Worm (Caenorhabditis elegans): Measurements from ENCODE around the gene Y54F10BM.3.

The Y54F10BM.3 gene

DNA sequence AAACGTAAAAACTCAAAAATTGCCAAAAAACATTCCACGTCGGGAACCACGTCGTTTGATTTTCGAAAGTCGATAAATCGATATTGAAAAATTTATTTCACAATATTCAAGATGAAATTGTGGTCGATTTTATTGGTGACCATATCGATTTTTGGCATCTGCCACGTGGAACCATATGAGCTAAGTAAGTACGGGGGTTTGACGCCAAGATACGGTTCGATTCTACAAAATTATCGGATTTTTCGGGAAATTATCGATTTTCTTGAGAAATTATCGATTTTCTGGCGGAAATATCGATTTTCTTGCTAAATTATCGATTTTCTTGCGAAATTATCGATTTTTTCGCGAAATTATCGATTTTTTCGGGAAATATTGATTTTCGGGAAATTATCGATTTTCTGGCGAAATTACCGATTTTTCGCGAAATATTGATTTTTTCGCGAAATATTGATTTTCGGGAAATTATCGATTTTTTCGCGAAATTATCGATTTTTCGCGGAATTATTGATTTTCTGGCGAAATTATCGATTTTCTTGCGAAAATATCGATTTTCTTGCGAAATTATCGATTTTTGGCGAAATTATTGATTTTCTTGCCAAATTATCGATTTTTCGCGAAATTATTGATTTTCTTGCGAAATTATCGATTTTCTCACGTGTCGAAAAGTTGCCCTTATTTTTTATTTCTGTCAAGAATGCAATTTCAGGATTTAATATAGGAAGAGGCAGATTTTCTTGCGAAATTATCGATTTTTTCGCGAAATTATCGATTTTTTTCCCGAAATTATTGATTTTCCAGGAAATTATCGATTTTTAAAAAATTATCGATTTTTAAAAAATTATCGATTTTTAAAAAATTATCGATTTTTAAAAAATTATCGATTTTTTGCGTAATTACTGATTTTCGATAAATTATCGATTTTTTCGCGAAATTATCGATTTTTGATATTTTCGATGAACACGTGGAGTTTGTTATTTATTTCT, at the start of gene Y54F10BM.3:
TSS of gene Y54F10BM.3 (plus strand) at position 51 of the 983 bp plus-strand sequence.
- TF ChIP-seq hmg-4 (GFP tag; optimal IDR thresholded peaks at IDR 0.05), result no peak
- TF ChIP-seq flt-1 (GFP tag; IDR thresholded peaks at IDR 0.05), result no peak
- no peak for TF ChIP-seq hmbx-1 (tag; optimal IDR thresholded peaks at IDR 0.05)
- no peak for TF ChIP-seq scrt-1 (GFP tag; IDR thresholded peaks at IDR 0.05)
- no peak for TF ChIP-seq pes-1 (GFP tag; IDR thresholded peaks at IDR 0.05)
- TF ChIP-seq B0310.2 (tag; optimal IDR thresholded peaks at IDR 0.05), result no peak
- no peak for TF ChIP-seq F13C5.2 (tag; optimal IDR thresholded peaks at IDR 0.05)
- no peak for TF ChIP-seq tbx-37 (GFP tag; conservative IDR thresholded peaks at IDR 0.05)
- no peak for TF ChIP-seq sea-1 (GFP tag; conservative IDR thresholded peaks at IDR 0.05)
- no peak for TF ChIP-seq ama-1 (optimal IDR thresholded peaks at IDR 0.05)

DNA sequence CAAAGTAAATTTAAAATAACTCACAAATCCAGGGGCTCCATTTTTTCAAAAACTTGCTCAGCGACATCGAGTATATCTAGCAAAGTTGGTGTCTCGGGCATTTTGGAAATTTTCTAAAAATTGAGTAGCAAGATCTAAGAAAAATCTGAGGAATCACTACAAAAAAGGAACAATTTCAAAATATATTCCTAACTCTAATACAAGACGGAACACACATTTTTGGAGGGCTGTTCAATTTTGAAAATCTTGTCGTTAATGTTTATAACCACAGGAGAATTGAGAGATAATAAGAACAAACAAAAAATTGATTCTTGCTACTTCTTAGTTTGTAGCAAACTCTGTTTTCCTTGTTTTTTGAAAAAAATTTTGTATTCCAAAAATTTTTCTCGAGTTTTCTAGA, 49.5 kb upstream of the Y54F10BM.3 start, which contains the start of gene fbxa-47:
TSS of gene fbxa-47 (minus strand) at position 101 of the 400 bp plus-strand sequence.
- TF ChIP-seq ets-7 (tag; optimal IDR thresholded peaks at IDR 0.05) (no peak), aly-1 (tag; optimal IDR thresholded peaks at IDR 0.05) (no peak), tbx-11 (GFP tag; IDR thresholded peaks at IDR 0.05) (no peak), hmbx-1 (tag; optimal IDR thresholded peaks at IDR 0.05) (no peak), tbx-37 (GFP tag; conservative IDR thresholded peaks at IDR 0.05) (no peak), flt-1 (GFP tag; IDR thresholded peaks at IDR 0.05) (no peak), sea-1 (GFP tag; conservative IDR thresholded peaks at IDR 0.05) (no peak), F13C5.2 (tag; optimal IDR thresholded peaks at IDR 0.05) (no peak)

DNA sequence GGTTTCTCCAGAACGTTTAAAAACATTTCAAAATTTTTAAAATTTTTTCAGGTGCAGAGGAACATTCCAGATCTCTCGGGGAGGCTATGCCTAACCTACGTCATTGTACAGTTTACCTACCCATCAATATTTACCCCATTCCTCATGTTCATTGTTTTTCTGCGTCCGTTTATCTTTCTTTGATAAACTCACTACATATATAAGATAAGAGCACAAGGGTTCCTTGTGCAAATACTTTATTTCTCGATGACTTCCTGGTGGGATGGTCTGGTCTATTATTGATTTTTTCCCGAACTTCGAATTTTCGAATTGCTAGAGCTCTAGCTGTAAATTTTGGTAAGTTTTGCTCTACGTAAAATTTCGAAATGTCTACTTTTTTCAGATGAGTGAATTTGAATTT, 48.4 kb upstream of the Y54F10BM.3 start:
- TF ChIP-seq tbx-37 (GFP tag; conservative IDR thresholded peaks at IDR 0.05), result no peak
- no peak for TF ChIP-seq ceh-36 (tag; optimal IDR thresholded peaks at IDR 0.05)

DNA sequence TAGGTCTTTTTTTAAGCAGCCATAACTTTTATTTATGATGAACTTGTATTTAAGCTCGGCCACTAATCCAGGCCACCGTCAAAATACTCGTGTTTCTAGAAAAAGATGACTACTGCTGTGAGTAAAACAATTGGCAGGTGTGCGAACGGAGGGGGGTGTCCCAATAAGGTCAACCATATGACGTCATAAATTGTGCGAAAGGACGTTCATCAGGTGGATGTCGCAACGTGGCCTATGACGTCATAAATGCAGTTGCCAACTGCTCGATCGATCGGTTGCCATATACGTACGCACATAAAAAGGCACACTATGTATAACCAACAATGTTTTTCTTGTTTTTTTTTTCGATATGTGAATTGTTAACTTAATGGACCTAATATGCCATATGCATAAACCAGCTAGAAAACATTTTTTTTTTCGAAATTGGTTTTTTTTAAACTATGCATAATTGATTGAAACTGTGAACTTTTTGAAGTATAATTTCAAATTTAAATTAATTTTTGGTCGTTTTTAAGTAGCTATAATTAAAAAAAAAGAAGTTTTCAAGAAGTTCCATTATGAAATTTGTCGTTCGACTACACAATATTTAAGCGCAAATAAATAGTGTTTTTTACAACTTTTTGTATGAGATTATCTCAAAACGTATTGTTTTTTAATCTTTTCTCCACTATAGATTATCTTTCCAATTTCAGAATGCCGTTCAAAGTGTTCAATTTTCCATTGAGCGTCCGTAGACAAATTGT, 47.5 kb upstream of the Y54F10BM.3 start, which contains the start of gene C39B5.2:
TSS of gene C39B5.2 (plus strand) at position 693 of the 743 bp plus-strand sequence.
- TF ChIP-seq hnd-1 (tag; optimal IDR thresholded peaks at IDR 0.05) (no peak), sea-1 (GFP tag; conservative IDR thresholded peaks at IDR 0.05) (0 out of 2 replicates have a peak, but pooled peaks have one; percentile 56), ceh-36 (tag; optimal IDR thresholded peaks at IDR 0.05) (peak; percentile 14)

DNA sequence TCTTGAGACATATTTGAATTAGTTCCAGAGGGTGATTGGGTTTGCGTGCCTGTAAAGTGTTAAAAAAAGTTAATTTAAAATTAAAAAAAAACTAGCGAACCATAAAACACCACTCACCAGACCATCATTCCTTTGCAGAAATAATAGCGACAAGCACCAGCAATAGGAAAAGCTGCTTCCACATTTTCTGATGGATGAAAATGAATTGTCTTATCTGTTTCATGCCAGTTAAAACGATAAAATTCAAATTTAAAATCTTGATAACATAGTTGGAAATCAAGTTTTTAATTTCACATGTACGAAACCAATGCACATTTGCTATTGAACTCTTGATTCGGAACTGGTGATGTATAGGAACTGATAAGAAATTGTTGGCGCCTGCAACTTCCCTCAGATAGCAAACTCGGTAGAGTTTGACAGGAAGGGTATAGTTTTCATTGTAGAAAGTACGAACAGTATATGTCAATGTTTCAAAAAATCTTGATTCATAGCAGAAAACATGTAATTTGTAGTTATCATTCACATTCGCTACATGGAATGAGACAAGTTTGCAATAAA, 42.2 kb upstream of the Y54F10BM.3 start, which contains the start of gene C39B5.10:
TSS of gene C39B5.10 (minus strand) at position 51 of the 558 bp plus-strand sequence.
- TF ChIP-seq ama-1 (optimal IDR thresholded peaks at IDR 0.05) (no peak), hnd-1 (tag; optimal IDR thresholded peaks at IDR 0.05) (no peak), pes-1 (GFP tag; IDR thresholded peaks at IDR 0.05) (no peak), hmg-4 (GFP tag; optimal IDR thresholded peaks at IDR 0.05) (no peak), sea-1 (GFP tag; conservative IDR thresholded peaks at IDR 0.05) (no peak), flt-1 (GFP tag; IDR thresholded peaks at IDR 0.05) (no peak), tra-4 (tag; optimal IDR thresholded peaks at IDR 0.05) (no peak), scrt-1 (GFP tag; IDR thresholded peaks at IDR 0.05) (no peak), tbx-37 (GFP tag; conservative IDR thresholded peaks at IDR 0.05) (no peak), aly-1 (tag; optimal IDR thresholded peaks at IDR 0.05) (no peak), ceh-13 (GFP tag; optimal IDR thresholded peaks at IDR 0.05) (no peak)

DNA sequence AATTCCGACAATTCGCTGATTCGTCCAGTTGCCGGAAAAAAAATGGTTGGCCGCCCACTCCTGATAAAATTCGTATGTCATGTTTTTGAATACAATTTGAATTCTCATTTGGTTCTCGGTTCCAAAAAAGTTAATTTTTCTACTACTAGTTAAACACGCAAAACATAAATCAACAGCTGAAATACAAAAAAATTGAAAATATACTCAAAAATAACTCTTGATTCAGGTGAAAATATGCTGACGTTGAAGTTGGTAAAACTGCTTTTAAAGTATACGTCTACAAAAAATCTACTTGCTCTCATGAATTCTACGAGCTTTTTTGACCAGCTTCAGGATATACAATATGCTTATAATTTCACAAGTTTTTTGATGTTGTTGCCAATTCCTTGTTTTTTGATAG, 41.4 kb upstream of the Y54F10BM.3 start, which contains the start of gene srz-56:
TSS of gene srz-56 (plus strand) at position 301 of the 400 bp plus-strand sequence.
- TF ChIP-seq ets-7 (tag; optimal IDR thresholded peaks at IDR 0.05) (no peak), hnd-1 (tag; optimal IDR thresholded peaks at IDR 0.05) (no peak)

DNA sequence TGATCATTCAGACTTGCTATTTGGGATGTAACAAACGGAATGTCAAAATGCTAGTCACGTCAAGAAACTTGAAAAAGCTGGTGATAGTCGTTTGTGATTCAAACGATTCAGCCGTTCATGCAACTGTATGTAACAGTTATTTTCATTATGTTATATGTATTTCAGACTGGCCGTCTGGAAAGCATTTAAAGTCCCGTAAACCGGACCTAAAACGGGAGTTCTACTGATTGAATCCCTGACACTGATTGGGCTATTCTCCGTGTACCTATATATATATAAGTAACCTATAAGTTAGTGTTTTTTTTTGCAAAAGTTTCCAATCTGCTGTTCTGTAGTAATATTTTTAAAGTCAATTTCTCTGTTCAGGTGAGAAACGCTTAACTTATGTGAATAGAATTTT, 38.2 kb upstream of the Y54F10BM.3 start:
- TF ChIP-seq ets-7 (tag; optimal IDR thresholded peaks at IDR 0.05), result no peak
- TF ChIP-seq ceh-13 (GFP tag; optimal IDR thresholded peaks at IDR 0.05), result no peak
- TF ChIP-seq sea-1 (GFP tag; conservative IDR thresholded peaks at IDR 0.05), result no peak
- TF ChIP-seq tra-4 (tag; optimal IDR thresholded peaks at IDR 0.05), result no peak
- no peak for TF ChIP-seq B0310.2 (tag; optimal IDR thresholded peaks at IDR 0.05)
- no peak for TF ChIP-seq scrt-1 (GFP tag; IDR thresholded peaks at IDR 0.05)
- no peak for TF ChIP-seq pes-1 (GFP tag; IDR thresholded peaks at IDR 0.05)
- no peak for TF ChIP-seq tbx-11 (GFP tag; IDR thresholded peaks at IDR 0.05)
- TF ChIP-seq tbx-37 (GFP tag; conservative IDR thresholded peaks at IDR 0.05), result no peak
- no peak for TF ChIP-seq hmg-4 (GFP tag; optimal IDR thresholded peaks at IDR 0.05)
- TF ChIP-seq aly-1 (tag; optimal IDR thresholded peaks at IDR 0.05), result no peak
- no peak for TF ChIP-seq ceh-36 (tag; optimal IDR thresholded peaks at IDR 0.05)
- no peak for TF ChIP-seq flt-1 (GFP tag; IDR thresholded peaks at IDR 0.05)

DNA sequence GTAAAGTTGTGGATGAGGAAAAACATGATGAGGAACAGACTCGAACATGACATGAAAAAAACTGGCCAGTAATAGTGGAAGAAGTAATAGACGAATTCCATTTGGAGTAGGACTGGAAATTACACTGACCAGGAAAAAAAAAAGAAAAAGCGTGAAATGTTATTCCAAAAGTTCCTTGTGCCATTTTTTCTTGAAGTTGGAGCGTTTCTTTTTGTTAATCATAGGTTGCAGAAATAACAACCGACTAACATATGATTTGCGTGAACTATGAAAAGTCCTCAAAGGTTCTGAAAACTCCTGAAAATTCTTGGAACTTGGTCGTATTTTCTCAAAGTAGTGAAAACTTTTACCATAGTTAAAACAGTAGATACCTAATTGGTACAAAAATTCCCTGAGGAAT, 36.1 kb upstream of the Y54F10BM.3 start, which contains the start of gene srd-67:
TSS of gene srd-67 (minus strand) at position 101 of the 400 bp plus-strand sequence.
- TF ChIP-seq ama-1 (optimal IDR thresholded peaks at IDR 0.05) (no peak), hmbx-1 (tag; optimal IDR thresholded peaks at IDR 0.05) (no peak), tra-4 (tag; optimal IDR thresholded peaks at IDR 0.05) (no peak), hmg-4 (GFP tag; optimal IDR thresholded peaks at IDR 0.05) (no peak), ceh-36 (tag; optimal IDR thresholded peaks at IDR 0.05) (no peak), aly-1 (tag; optimal IDR thresholded peaks at IDR 0.05) (no peak), sea-1 (GFP tag; conservative IDR thresholded peaks at IDR 0.05) (no peak), F13C5.2 (tag; optimal IDR thresholded peaks at IDR 0.05) (no peak), tbx-37 (GFP tag; conservative IDR thresholded peaks at IDR 0.05) (no peak), ets-7 (tag; optimal IDR thresholded peaks at IDR 0.05) (no peak), B0310.2 (tag; optimal IDR thresholded peaks at IDR 0.05) (no peak), ceh-13 (GFP tag; optimal IDR thresholded peaks at IDR 0.05) (no peak), hnd-1 (tag; optimal IDR thresholded peaks at IDR 0.05) (no peak), pes-1 (GFP tag; IDR thresholded peaks at IDR 0.05) (no peak), flt-1 (GFP tag; IDR thresholded peaks at IDR 0.05) (no peak), scrt-1 (GFP tag; IDR thresholded peaks at IDR 0.05) (no peak), tbx-11 (GFP tag; IDR thresholded peaks at IDR 0.05) (no peak)

Measured in whole organism, early embryonic.